Worm (Caenorhabditis elegans) whole organism, early embryonic: ENCODE results near the gene sri-60.

Source experiments
- B0310.2 ChIP-seq: sonication (generic microtip); optimal IDR thresholded peaks from 2 replicates; lab custom pipeline; 2016; ENCODE audit warnings: mild to moderate bottlenecking, missing genetic modification characterization, missing compliant biosample characterization
- ama-1 ChIP-seq: fragments of 150-350 bp; optimal IDR thresholded peaks from 2 replicates; lab custom pipeline; 2014
- ceh-13 ChIP-seq: fragments of 200-800 bp; sonication (Bioruptor generic); optimal IDR thresholded peaks from 2 replicates; lab custom pipeline; 2018; ENCODE audit warnings: mild to moderate bottlenecking, missing genetic modification characterization, missing compliant biosample characterization
- ceh-36 ChIP-seq: sonication (generic microtip); optimal IDR thresholded peaks from 2 replicates; lab custom pipeline; 2016; ENCODE audit warnings: missing genetic modification characterization, inconsistent platforms, missing compliant biosample characterization
- flt-1 ChIP-seq: fragments of 200-800 bp; sonication (Bioruptor generic); IDR thresholded peaks from 2 replicates; pipeline ENCODE4 v1.3.6; 2022; ENCODE audit warnings: missing genetic modification characterization, missing compliant biosample characterization
- pes-1 ChIP-seq: fragments of 200-800 bp; sonication (Bioruptor generic); IDR thresholded peaks from 2 replicates; pipeline ENCODE4 v1.3.6; 2022; ENCODE audit warnings: missing genetic modification reagents, missing genetic modification characterization, missing compliant biosample characterization
- sea-1 ChIP-seq: fragments of 200-800 bp; sonication (Bioruptor generic); conservative IDR thresholded peaks from 2 replicates; pipeline ENCODE4 v1.3.6; 2022; ENCODE audit warnings: missing genetic modification characterization, missing compliant biosample characterization

DNA sequence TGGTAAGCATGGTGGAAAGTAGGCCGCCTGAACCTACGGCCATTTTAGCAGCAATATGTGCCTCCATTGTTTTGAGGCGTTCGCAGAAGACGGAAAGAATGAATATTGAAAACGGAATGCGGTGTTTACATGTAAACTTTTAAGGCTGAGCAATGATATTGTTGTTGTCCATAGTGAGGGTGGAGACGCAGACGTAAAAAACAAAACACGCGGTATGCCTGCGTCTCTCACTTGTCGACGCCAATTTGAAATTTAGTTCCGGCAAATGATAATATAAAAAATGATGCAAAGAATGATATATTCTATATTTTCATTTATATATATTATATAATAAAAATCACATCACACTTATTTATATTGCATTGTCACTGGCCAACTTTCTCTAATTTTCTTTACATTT lies 5.2 kb upstream of the sri-60 start, which contains the start of gene Y47G7B.2:
- TF ChIP-seq ceh-36 = no peak
- no peak for TF ChIP-seq sea-1 (GFP tag; lab: Robert Waterston, UW)
- no peak for TF ChIP-seq flt-1 (GFP tag; lab: Robert Waterston, UW)
- TF ChIP-seq ceh-13 = no peak
- no peak for TF ChIP-seq pes-1 (GFP tag; lab: Robert Waterston, UW)
- TF ChIP-seq ama-1 (lab: Kevin White, UChicago) = no peak
- TF ChIP-seq B0310.2 (tag; lab: Kevin White, UChicago) = no peak
